Fruit fly (Drosophila melanogaster) whole organism, pupa: ENCODE data around the gene SsRbeta.

ENCODE experiments used
- CG10348 ChIP-seq: fragments of 200-800 bp; sonication (Bioruptor generic); IDR thresholded peaks from 2 replicates; pipeline ENCODE4 v1.3.6; 2022; ENCODE audit warnings: missing biosample characterization, missing genetic modification characterization
- CG12605 ChIP-seq: fragments of 200-800 bp; sonication (Bioruptor generic); IDR thresholded peaks from 2 replicates; pipeline ENCODE4 v1.3.6; 2022; ENCODE audit warnings: missing biosample characterization, missing genetic modification characterization
- CG13204 ChIP-seq: fragments of 200-800 bp; sonication (Bioruptor generic); optimal IDR thresholded peaks from 2 replicates; lab custom pipeline; 2018; ENCODE audit warnings: missing biosample characterization, mild to moderate bottlenecking, missing genetic modification characterization, moderate library complexity
- CG14655 ChIP-seq: fragments of 200-800 bp; sonication (Bioruptor generic); optimal IDR thresholded peaks from 3 replicates; lab custom pipeline; 2017; ENCODE audit warnings: mild to moderate bottlenecking, missing biosample characterization, missing genetic modification reagents, missing genetic modification characterization
- CG15710 ChIP-seq: fragments of 200-800 bp; sonication (Bioruptor generic); optimal IDR thresholded peaks from 2 replicates; lab custom pipeline; 2018; ENCODE audit warnings: missing biosample characterization, mild to moderate bottlenecking, missing genetic modification characterization, moderate library complexity
- CG17806 ChIP-seq: fragments of 200-800 bp; sonication (Bioruptor generic); optimal IDR thresholded peaks from 2 replicates; lab custom pipeline; 2018; ENCODE audit warnings: missing biosample characterization, mild to moderate bottlenecking, missing genetic modification characterization, moderate library complexity
- CG32121 ChIP-seq: fragments of 200-800 bp; sonication (Bioruptor generic); IDR thresholded peaks from 2 replicates; pipeline ENCODE4 v1.3.6; 2022; ENCODE audit warnings: missing biosample characterization, missing genetic modification characterization
- CG34367 ChIP-seq: fragments of 200-800 bp; sonication (Bioruptor generic); optimal IDR thresholded peaks from 2 replicates; lab custom pipeline; 2018; ENCODE audit warnings: missing biosample characterization, mild to moderate bottlenecking, missing genetic modification characterization
- CG4496 ChIP-seq: fragments of 200-800 bp; sonication (Bioruptor generic); IDR thresholded peaks from 3 replicates; pipeline ENCODE4 v1.3.6; 2022; ENCODE audit warnings: missing biosample characterization, missing genetic modification characterization
- CG8159 ChIP-seq: fragments of 200-800 bp; sonication (Bioruptor generic); optimal IDR thresholded peaks from 3 replicates; lab custom pipeline; 2018; ENCODE audit warnings: missing biosample characterization, mild to moderate bottlenecking, missing genetic modification characterization, moderate library complexity
- CG8301 ChIP-seq: fragments of 200-800 bp; sonication (Bioruptor generic); optimal IDR thresholded peaks from 2 replicates; lab custom pipeline; 2018; ENCODE audit warnings: missing biosample characterization, mild to moderate bottlenecking, missing genetic modification characterization
- CG9948 ChIP-seq: fragments of 200-800 bp; sonication (Bioruptor generic); optimal IDR thresholded peaks from 2 replicates; lab custom pipeline; 2018; ENCODE audit warnings: missing biosample characterization, mild to moderate bottlenecking, missing genetic modification characterization, moderate library complexity
- D1 ChIP-seq: fragments of 200-800 bp; sonication (Bioruptor generic); optimal IDR thresholded peaks from 2 replicates; lab custom pipeline; 2018; ENCODE audit warnings: missing biosample characterization, mild to moderate bottlenecking, missing genetic modification characterization, moderate library complexity
- EcR ChIP-seq: fragments of 200-800 bp; sonication (Bioruptor generic); optimal IDR thresholded peaks from 3 replicates; lab custom pipeline; 2019; ENCODE audit warnings: missing biosample characterization, missing genetic modification characterization, mild to moderate bottlenecking, moderate library complexity, missing genetic modification reagents
- Ets98B ChIP-seq: fragments of 200-800 bp; sonication (Bioruptor generic); IDR thresholded peaks from 2 replicates; pipeline ENCODE4 v1.3.6; 2022; ENCODE audit warnings: missing biosample characterization, missing genetic modification characterization
- Pif1A ChIP-seq: fragments of 200-800 bp; sonication (Bioruptor generic); optimal IDR thresholded peaks from 3 replicates; lab custom pipeline; 2016; ENCODE audit warnings: missing biosample characterization, missing genetic modification characterization
- Pif1B ChIP-seq: fragments of 200-800 bp; sonication (Bioruptor generic); optimal IDR thresholded peaks from 3 replicates; lab custom pipeline; 2016; ENCODE audit warnings: missing biosample characterization, missing genetic modification characterization
- Snoo ChIP-seq: fragments of 200-800 bp; sonication (Bioruptor generic); optimal IDR thresholded peaks from 3 replicates; lab custom pipeline; 2017; ENCODE audit warnings: missing biosample characterization, mild to moderate bottlenecking, missing genetic modification characterization, inconsistent platforms
- fd96Ca ChIP-seq: fragments of 200-800 bp; sonication (Bioruptor generic); IDR thresholded peaks from 3 replicates; pipeline ENCODE4 v1.3.6; 2022; ENCODE audit warnings: missing biosample characterization, missing genetic modification characterization
- gl ChIP-seq: fragments of 200-800 bp; sonication (Bioruptor generic); optimal IDR thresholded peaks from 2 replicates; lab custom pipeline; 2018; ENCODE audit warnings: missing biosample characterization, mild to moderate bottlenecking, missing genetic modification characterization
- rn ChIP-seq: fragments of 200-800 bp; sonication (Bioruptor generic); IDR thresholded peaks from 2 replicates; pipeline ENCODE4 v1.3.6; 2022; ENCODE audit warnings: missing biosample characterization, missing genetic modification characterization

SsRbeta gene

DNA sequence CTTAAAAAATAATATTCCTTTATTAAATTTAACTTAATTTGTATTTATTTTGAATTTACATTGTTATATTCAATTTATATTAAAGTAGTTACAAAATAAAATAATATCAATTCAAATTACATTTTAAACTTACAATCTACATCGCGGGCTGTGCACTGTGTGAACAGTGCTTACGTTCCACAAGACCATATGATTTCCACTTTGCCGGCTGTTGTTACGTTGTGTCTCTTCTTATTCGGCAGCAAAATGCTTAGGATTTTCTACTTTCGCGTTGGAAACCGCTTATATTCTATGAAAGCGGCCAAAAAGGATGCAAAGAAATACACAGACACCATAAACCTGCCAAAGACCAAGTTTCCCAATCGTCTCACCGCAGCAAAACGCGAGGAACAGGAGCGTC is 29.4 kb upstream of the SsRbeta start, which contains the start of gene IleRS-m:
TSS of gene IleRS-m (plus strand) at position 222 of the 400 bp plus-strand sequence.
- TF ChIP-seq CG15710 (tag; lab: Kevin White, UChicago) = no peak
- no peak for TF ChIP-seq CG13204 (GFP tag; lab: Kevin White, UChicago)
- TF ChIP-seq Pif1B (GFP tag; lab: Kevin White, UChicago) = no peak
- no peak for TF ChIP-seq CG9948
- TF ChIP-seq Ets98B (GFP tag; lab: Robert Waterston, UW) = no peak
- TF ChIP-seq Snoo (tag; lab: Kevin White, UChicago) = no peak
- no peak for TF ChIP-seq CG34367 (tag; lab: Kevin White, UChicago)
- no peak for TF ChIP-seq CG17806
- no peak for TF ChIP-seq Pif1A (GFP tag; lab: Kevin White, UChicago)
- TF ChIP-seq CG14655 = no peak
- no peak for TF ChIP-seq CG8159 (tag; lab: Kevin White, UChicago)
- no peak for TF ChIP-seq rn (GFP tag; lab: Robert Waterston, UW)
- no peak for TF ChIP-seq gl

DNA sequence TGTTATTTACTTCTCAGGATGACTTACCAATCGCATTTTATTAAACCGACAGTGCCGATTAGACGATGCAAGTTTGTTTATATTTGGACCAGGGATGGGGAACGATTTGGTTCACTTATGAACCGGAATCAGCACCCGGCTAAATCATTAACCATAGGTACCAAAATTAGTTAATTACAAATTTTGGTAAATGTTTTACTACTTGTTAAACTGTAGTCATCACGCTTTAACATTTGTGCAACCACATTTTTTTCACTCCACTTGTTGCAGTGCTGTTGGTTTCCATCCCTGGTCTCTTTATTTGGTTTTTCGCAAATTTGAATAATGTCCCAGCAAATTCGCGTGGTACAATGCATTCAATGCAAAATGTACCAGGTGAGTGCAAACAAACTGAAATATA is 23.9 kb upstream of the SsRbeta start, which contains the start of the genes IntS9 and CG43295:
TSS of gene IntS9 (minus strand) at position 100 of the 400 bp plus-strand sequence.
TSS of gene CG43295 (plus strand) at position 325 of the 400 bp plus-strand sequence.
- peak; percentile 81 for TF ChIP-seq CG15710 (tag; lab: Kevin White, UChicago)
- no peak for TF ChIP-seq CG10348 (GFP tag; lab: Robert Waterston, UW)
- peak; percentile 61; the same call in 1 of the 2 replicates for TF ChIP-seq rn (GFP tag; lab: Robert Waterston, UW)
- TF ChIP-seq Ets98B (GFP tag; lab: Robert Waterston, UW) = peak; percentile 84
- no peak for TF ChIP-seq EcR (GFP tag; lab: Kevin White, UChicago)
- TF ChIP-seq CG12605 (GFP tag; lab: Robert Waterston, UW) = peak; percentile 72
- peak; percentile 83 for TF ChIP-seq CG17806
- peak; percentile 67 for TF ChIP-seq CG9948
- no peak for TF ChIP-seq CG8301 (tag; lab: Kevin White, UChicago)
- TF ChIP-seq fd96Ca (GFP tag; lab: Robert Waterston, UW) = peak; percentile 91
- TF ChIP-seq CG8159 (tag; lab: Kevin White, UChicago) = no peak
- no peak for TF ChIP-seq CG14655
- TF ChIP-seq Snoo (tag; lab: Kevin White, UChicago) = peak; percentile 77
- peak; percentile 88 for TF ChIP-seq CG4496 (GFP tag; lab: Robert Waterston, UW)
- peak; percentile 71 for TF ChIP-seq gl
- TF ChIP-seq Pif1B (GFP tag; lab: Kevin White, UChicago) = no peak
- TF ChIP-seq CG34367 (tag; lab: Kevin White, UChicago) = peak; percentile 73
- peak; percentile 74 for TF ChIP-seq CG32121 (GFP tag; lab: Robert Waterston, UW)

DNA sequence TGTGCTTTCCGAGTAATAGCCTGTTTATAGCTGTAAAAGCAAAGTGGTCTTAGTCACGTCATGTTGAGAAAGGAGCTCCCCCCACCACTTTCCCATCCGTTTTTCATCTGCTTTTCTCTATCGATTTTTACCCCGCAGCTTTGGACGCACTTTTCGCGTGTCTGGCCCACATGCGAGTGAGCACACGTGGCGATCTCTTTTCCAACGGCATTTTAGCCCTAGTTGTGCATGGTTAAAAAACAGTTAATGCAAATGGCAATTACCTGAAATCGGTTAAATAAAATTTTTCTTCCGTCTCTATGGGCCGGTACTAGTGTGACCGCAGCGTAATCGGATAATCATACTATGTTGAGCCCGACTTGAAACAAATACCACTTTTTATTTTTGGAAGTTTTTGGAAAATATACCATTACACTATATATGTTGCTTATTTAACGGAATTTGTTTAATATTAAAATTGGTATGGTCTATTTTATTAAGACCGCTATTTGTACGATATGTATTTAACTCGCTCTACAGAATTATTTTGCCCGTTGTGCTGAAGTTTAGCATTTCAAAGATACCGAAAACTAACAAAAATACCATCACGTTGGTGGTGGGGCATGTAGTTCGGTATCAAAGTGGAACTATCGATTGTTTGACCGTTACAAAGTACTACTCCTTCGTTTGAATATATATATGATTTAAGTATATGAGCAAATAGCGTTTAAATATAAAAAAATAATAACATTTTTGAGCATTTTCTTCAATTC is 17.2 kb upstream of the SsRbeta start, which contains the start of gene Zn72D:
TSS of gene Zn72D (minus strand) at position 558 of the 752 bp plus-strand sequence.
- no peak for TF ChIP-seq CG8301 (tag; lab: Kevin White, UChicago)
- peak; percentile 5 for TF ChIP-seq Snoo (tag; lab: Kevin White, UChicago)

DNA sequence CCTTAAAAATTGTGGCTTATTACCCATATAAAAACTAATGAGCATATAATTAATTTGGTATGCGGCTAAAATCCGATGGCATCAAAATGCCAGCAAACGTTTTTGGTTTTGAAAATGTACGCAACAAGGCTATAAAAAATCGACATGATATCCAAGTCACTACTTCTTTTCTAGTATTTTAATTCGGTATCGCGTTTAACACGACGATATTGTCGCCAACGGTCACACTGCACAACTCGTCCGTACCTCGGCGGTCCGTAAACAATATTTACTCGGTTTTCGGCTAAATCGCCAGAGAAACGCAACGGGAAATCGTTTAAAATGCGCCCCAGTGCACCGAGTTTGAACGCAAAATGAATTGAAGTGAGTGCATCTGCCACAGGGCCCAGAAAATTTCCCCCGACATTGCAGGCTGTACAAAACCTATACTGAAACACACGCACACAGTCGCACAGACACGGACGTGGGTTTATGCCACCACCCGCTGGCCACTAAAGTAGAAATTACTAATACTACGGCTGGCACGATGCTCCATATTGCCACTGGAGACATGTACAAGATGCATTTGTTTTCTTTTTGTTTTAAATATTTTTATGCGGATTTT is 16.3 kb upstream of the SsRbeta start, which contains the start of gene Taf4:
TSS of gene Taf4 (plus strand) at position 210 of the 604 bp plus-strand sequence.
- TF ChIP-seq CG9948 = no peak
- TF ChIP-seq Ets98B (GFP tag; lab: Robert Waterston, UW) = no peak
- no peak for TF ChIP-seq CG8159 (tag; lab: Kevin White, UChicago)
- TF ChIP-seq CG12605 (GFP tag; lab: Robert Waterston, UW) = peak; percentile 59; the same call in 1 of the 2 replicates

DNA sequence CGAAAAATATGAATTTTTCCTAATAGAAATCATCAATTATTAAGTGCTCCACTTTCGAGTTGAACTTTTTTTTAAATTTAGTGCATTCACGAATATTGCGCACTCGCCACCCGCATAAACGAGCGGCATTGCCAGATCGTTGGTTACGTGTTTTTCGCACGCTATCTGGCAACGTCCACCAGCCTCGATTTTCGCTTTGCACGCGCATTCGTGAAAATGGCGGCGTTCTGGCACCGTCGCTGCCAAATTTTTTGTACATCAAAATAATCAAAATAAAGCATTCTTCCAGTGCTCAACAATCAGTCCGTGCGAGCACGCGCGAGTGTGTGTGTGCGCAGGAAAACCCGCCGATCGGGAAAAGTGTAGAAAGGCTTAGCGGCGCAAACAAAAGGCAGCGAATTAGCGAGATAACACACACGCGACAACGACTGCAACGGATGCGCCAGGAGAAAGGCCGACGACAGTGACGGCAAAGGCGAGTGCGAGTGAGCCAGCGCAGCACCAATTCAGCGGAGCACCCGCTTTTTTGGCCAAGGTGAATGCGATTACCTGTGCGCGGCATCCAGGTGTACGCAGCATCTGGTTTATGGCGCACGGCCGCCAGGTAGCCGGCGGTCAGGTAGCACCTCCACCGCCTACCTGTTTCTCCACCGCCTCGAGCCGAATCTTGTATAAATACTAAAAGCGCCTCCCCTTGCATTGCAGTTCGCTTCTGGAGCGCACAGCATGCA is 15.6 kb upstream of the SsRbeta start:
- peak; percentile 79 for TF ChIP-seq CG8301 (tag; lab: Kevin White, UChicago)
- peak; percentile 52 for TF ChIP-seq rn (GFP tag; lab: Robert Waterston, UW)
- no peak for TF ChIP-seq CG8159 (tag; lab: Kevin White, UChicago)
- TF ChIP-seq CG34367 (tag; lab: Kevin White, UChicago) = peak; percentile 70
- peak; percentile 85 for TF ChIP-seq CG32121 (GFP tag; lab: Robert Waterston, UW)
- TF ChIP-seq Snoo (tag; lab: Kevin White, UChicago) = peak; percentile 82
- TF ChIP-seq fd96Ca (GFP tag; lab: Robert Waterston, UW) = peak; percentile 90
- peak; percentile 76 for TF ChIP-seq CG15710 (tag; lab: Kevin White, UChicago)
- peak; percentile 90 for TF ChIP-seq Ets98B (GFP tag; lab: Robert Waterston, UW)
- 0 out of 2 replicates have a peak, but pooled peaks have one; percentile 5 for TF ChIP-seq CG12605 (GFP tag; lab: Robert Waterston, UW)
- peak; percentile 66 for TF ChIP-seq CG9948
- no peak for TF ChIP-seq gl
- no peak for TF ChIP-seq CG10348 (GFP tag; lab: Robert Waterston, UW)
- no peak for TF ChIP-seq CG13204 (GFP tag; lab: Kevin White, UChicago)
- no peak for TF ChIP-seq D1
- TF ChIP-seq CG4496 (GFP tag; lab: Robert Waterston, UW) = peak; percentile 93
- no peak for TF ChIP-seq Pif1A (GFP tag; lab: Kevin White, UChicago)
- peak; percentile 70 for TF ChIP-seq CG17806
- peak; percentile 88 for TF ChIP-seq Pif1B (GFP tag; lab: Kevin White, UChicago)
- no peak for TF ChIP-seq CG14655
- TF ChIP-seq EcR (GFP tag; lab: Kevin White, UChicago) = peak; percentile 38
